Fruit fly (Drosophila melanogaster): Measurements from ENCODE around the gene CG9328.

Gene CG9328

dm6 chr2L:20797515-20797847 lies at the start of gene CG9328:
Gene CG9328 (plus strand): TSS chr2L:20797715.
- TF ChIP-seq noc (tag; optimal IDR thresholded peaks at IDR 0.05): no peak

- TF ChIP-seq noc (tag; optimal IDR thresholded peaks at IDR 0.05): peak; percentile 67
These were observed 45.4 kb upstream of the CG9328 start, which contains the start of the genes Amacr and Ns4 for dm6 chr2L:20752160-20752559. Gene Amacr (minus strand): TSS chr2L:20752341. Gene Ns4 (plus strand): TSS chr2L:20752476.

- peak; percentile 9 for TF ChIP-seq noc (tag; optimal IDR thresholded peaks at IDR 0.05)
These were observed 39.7 kb upstream of the CG9328 start, which contains the start of the genes Rhau and dia for dm6 chr2L:20757808-20758187. Gene Rhau (minus strand): TSS chr2L:20757985. Gene dia (plus strand): TSS chr2L:20758144.

dm6 chr2L:20758188-20758846 lies 39.2 kb upstream of the CG9328 start:
- TF ChIP-seq noc (tag; optimal IDR thresholded peaks at IDR 0.05): peak; percentile 19

dm6 chr2L:20758847-20759465 lies 38.6 kb upstream of the CG9328 start:
- TF ChIP-seq noc (tag; optimal IDR thresholded peaks at IDR 0.05): peak; percentile 79

- TF ChIP-seq noc (tag; optimal IDR thresholded peaks at IDR 0.05): peak; percentile 50
These were observed 37.6 kb upstream of the CG9328 start for dm6 chr2L:20759809-20760485.

dm6 chr2L:20760956-20761355 lies 36.6 kb upstream of the CG9328 start:
- no peak for TF ChIP-seq noc (tag; optimal IDR thresholded peaks at IDR 0.05)

dm6 chr2L:20761951-20762538 lies 35.5 kb upstream of the CG9328 start:
- TF ChIP-seq noc (tag; optimal IDR thresholded peaks at IDR 0.05): peak; percentile 52

dm6 chr2L:20764663-20765062 lies 32.9 kb upstream of the CG9328 start:
- TF ChIP-seq noc (tag; optimal IDR thresholded peaks at IDR 0.05): no peak

- no peak for TF ChIP-seq noc (tag; optimal IDR thresholded peaks at IDR 0.05)
These were observed 28.9 kb upstream of the CG9328 start for dm6 chr2L:20768568-20769071.

dm6 chr2L:20770242-20770769 lies 27.2 kb upstream of the CG9328 start, which contains the start of gene cad:
Gene cad (plus strand): TSS chr2L:20770731.
- peak; percentile 51 for TF ChIP-seq noc (tag; optimal IDR thresholded peaks at IDR 0.05)

dm6 chr2L:20773453-20774054 lies 24.0 kb upstream of the CG9328 start:
- TF ChIP-seq noc (tag; optimal IDR thresholded peaks at IDR 0.05): peak; percentile 16

- TF ChIP-seq noc (tag; optimal IDR thresholded peaks at IDR 0.05): no peak
These were observed 23.1 kb upstream of the CG9328 start for dm6 chr2L:20774464-20774863.

- TF ChIP-seq noc (tag; optimal IDR thresholded peaks at IDR 0.05): peak; percentile 53
These were observed 21.6 kb upstream of the CG9328 start for dm6 chr2L:20775941-20776340.

dm6 chr2L:20776940-20777502 lies 20.5 kb upstream of the CG9328 start:
- no peak for TF ChIP-seq noc (tag; optimal IDR thresholded peaks at IDR 0.05)

All from whole organism, larva.